Fruit fly (Drosophila melanogaster): ENCODE data around the gene Ciz1.

The Ciz1 gene

dm6 chr3L:9820248-9820647 lies 44.2 kb upstream of the Ciz1 start:
- no peak for TF ChIP-seq N (GFP tag; optimal IDR thresholded peaks at IDR 0.05)
- TF ChIP-seq Jra (GFP tag; optimal IDR thresholded peaks at IDR 0.05): no peak
- TF ChIP-seq dl (GFP tag; optimal IDR thresholded peaks at IDR 0.05; ENCODE audit: insufficient read depth in 1 of 2, partially characterized antibody in 2 of 2): no peak
- no peak for TF ChIP-seq GATAd (GFP tag; optimal IDR thresholded peaks at IDR 0.05)
- no peak for TF ChIP-seq tai (GFP tag; optimal IDR thresholded peaks at IDR 0.05)
- TF ChIP-seq brk (GFP tag; optimal IDR thresholded peaks at IDR 0.05): no peak
- no peak for TF ChIP-seq CG9705 (GFP tag; optimal IDR thresholded peaks at IDR 0.05)
- no peak for TF ChIP-seq Sp1 (GFP tag; optimal IDR thresholded peaks at IDR 0.05)
- TF ChIP-seq Hnf4 (GFP tag; optimal IDR thresholded peaks at IDR 0.05): no peak
- no peak for TF ChIP-seq OdsH (GFP tag; optimal IDR thresholded peaks at IDR 0.05)
- TF ChIP-seq Hr83 (GFP tag; optimal IDR thresholded peaks at IDR 0.05; ENCODE audit: poor library complexity, severe bottlenecking): no peak
- TF ChIP-seq br (GFP tag; optimal IDR thresholded peaks at IDR 0.05): no peak
- TF ChIP-seq Dif (GFP tag; optimal IDR thresholded peaks at IDR 0.05; ENCODE audit: partially characterized antibody): no peak
- no peak for TF ChIP-seq psq (GFP tag; optimal IDR thresholded peaks at IDR 0.05)
- no peak for TF ChIP-seq Mio (GFP tag; optimal IDR thresholded peaks at IDR 0.05)
- no peak for TF ChIP-seq woc (GFP tag; optimal IDR thresholded peaks at IDR 0.05)
- TF ChIP-seq Vsx2 (GFP tag; optimal IDR thresholded peaks at IDR 0.05; ENCODE audit: partially characterized antibody): no peak
- TF ChIP-seq usp (GFP tag; optimal IDR thresholded peaks at IDR 0.05): no peak

- TF ChIP-seq Hnf4 (GFP tag; optimal IDR thresholded peaks at IDR 0.05) (no peak), sv (GFP tag; optimal IDR thresholded peaks at IDR 0.05) (no peak), fru (GFP tag; optimal IDR thresholded peaks at IDR 0.05) (no peak), Dif (GFP tag; optimal IDR thresholded peaks at IDR 0.05; ENCODE audit: partially characterized antibody) (no peak), N (GFP tag; optimal IDR thresholded peaks at IDR 0.05) (no peak), Dfd (GFP tag; optimal IDR thresholded peaks at IDR 0.05) (no peak), Rel (GFP tag; optimal IDR thresholded peaks at IDR 0.05) (no peak), Rel (tag; optimal IDR thresholded peaks at IDR 0.05) (no peak), Abd-B (GFP tag; optimal IDR thresholded peaks at IDR 0.05) (no peak), ey (GFP tag; optimal IDR thresholded peaks at IDR 0.05) (no peak), Myc (optimal IDR thresholded peaks at IDR 0.05) (no peak), psq (GFP tag; optimal IDR thresholded peaks at IDR 0.05) (no peak), dl (GFP tag; optimal IDR thresholded peaks at IDR 0.05; ENCODE audit: insufficient read depth in 1 of 2, partially characterized antibody in 2 of 2) (no peak), foxo (GFP tag; optimal IDR thresholded peaks at IDR 0.05) (no peak), Sp1 (GFP tag; optimal IDR thresholded peaks at IDR 0.05) (no peak)
Observed at dm6 chr3L:9821138-9821681, 43.2 kb upstream of the Ciz1 start.

- TF ChIP-seq HLH106 (tag; optimal IDR thresholded peaks at IDR 0.05): no peak
- no peak for TF ChIP-seq br (GFP tag; optimal IDR thresholded peaks at IDR 0.05)
- no peak for TF ChIP-seq Myc (optimal IDR thresholded peaks at IDR 0.05)
- no peak for TF ChIP-seq Abd-B (GFP tag; optimal IDR thresholded peaks at IDR 0.05)
Observed at dm6 chr3L:9823797-9824196, 40.6 kb upstream of the Ciz1 start, which contains the start of gene Ilp5. TSS of gene Ilp5 (minus strand) at chr3L:9823897.

- TF ChIP-seq psq (GFP tag; optimal IDR thresholded peaks at IDR 0.05) (no peak), Myc (optimal IDR thresholded peaks at IDR 0.05) (no peak), HLH106 (tag; optimal IDR thresholded peaks at IDR 0.05) (no peak), Mio (GFP tag; optimal IDR thresholded peaks at IDR 0.05) (no peak), tai (GFP tag; optimal IDR thresholded peaks at IDR 0.05) (no peak), Dif (GFP tag; optimal IDR thresholded peaks at IDR 0.05; ENCODE audit: partially characterized antibody) (no peak), usp (GFP tag; optimal IDR thresholded peaks at IDR 0.05) (no peak), br (GFP tag; optimal IDR thresholded peaks at IDR 0.05) (no peak), ey (GFP tag; optimal IDR thresholded peaks at IDR 0.05) (no peak), Dfd (GFP tag; optimal IDR thresholded peaks at IDR 0.05) (no peak), CG32264 (GFP tag; optimal IDR thresholded peaks at IDR 0.05) (no peak), dsf (GFP tag; optimal IDR thresholded peaks at IDR 0.05; ENCODE audit: borderline replicate concordance) (no peak), rgr (GFP tag; optimal IDR thresholded peaks at IDR 0.05) (no peak), OdsH (GFP tag; optimal IDR thresholded peaks at IDR 0.05) (no peak), fru (GFP tag; optimal IDR thresholded peaks at IDR 0.05) (no peak), woc (GFP tag; optimal IDR thresholded peaks at IDR 0.05) (no peak), dmrt93B (GFP tag; optimal IDR thresholded peaks at IDR 0.05) (no peak)
Observed at dm6 chr3L:9824226-9824625, 40.2 kb upstream of the Ciz1 start.

All from whole organism, wandering third instar larva.